Fruit fly (Drosophila melanogaster): ENCODE measurements around the gene ph-d.

The ph-d gene

DNA sequence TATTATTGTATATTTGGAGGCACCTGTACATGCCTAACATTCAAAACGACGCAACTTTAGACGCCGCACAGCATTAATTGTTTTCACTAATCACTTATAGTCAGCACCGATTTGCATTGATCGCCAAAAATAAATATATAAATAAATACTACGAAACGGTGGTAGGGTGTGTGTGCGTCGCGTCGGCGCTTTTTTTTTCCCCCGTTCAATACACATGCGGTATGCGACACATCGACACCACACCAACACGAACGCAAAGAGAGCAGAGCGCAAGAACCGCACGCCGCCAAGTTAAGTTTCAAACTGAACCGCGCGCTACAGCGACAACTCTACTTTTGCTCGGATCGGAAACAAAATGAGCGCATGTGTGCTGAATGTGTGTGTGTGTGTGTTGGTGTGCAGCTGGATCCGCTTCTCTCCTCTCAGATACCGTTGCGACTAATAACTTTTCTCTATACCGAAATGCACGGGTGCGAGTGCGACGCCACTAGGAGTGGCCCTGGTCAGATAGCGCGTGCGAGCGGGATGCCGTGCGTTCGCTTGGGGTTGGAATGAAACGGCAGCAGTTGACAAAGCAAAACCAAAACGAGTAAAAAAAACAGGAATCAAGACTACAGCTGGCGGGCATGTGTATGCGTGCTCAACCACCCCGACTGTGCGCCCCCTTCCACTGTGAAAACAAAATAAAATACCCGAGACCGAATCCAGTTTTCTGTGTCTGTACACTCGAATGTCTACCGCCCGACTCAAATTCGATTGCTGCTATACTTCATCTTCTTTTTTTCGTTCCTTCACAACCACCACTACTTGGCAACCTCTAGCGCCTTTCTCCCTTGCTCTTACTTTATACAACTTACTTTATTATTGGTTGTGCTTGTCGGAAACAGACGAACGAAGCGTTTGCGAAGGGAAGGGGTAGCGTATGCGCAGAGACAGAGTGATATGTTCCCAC, at the start of gene ph-d (continued):
- TF ChIP-seq Met (GFP tag; optimal IDR thresholded peaks at IDR 0.05) (peak; percentile 62), esn (GFP tag; optimal IDR thresholded peaks at IDR 0.05) (peak; percentile 55), Sox14 (GFP tag; optimal IDR thresholded peaks at IDR 0.05) (peak; percentile 64), CG8632 (GFP tag; optimal IDR thresholded peaks at IDR 0.05) (no peak), dsx (GFP tag; optimal IDR thresholded peaks at IDR 0.05; ENCODE audit: poor library complexity, severe bottlenecking) (peak; percentile 77), CG34406 (GFP tag; optimal IDR thresholded peaks at IDR 0.05) (peak; percentile 13), CG11294 (GFP tag; IDR thresholded peaks at IDR 0.05) (peak; percentile 36; the same call in 1 of the 2 replicates), CG8319 (GFP tag; optimal IDR thresholded peaks at IDR 0.05) (peak; percentile 9), Eip78C (GFP tag) (peak; percentile 87), achi (GFP tag; optimal IDR thresholded peaks at IDR 0.05) (no peak), svp (GFP tag) (peak; percentile 75)

DNA sequence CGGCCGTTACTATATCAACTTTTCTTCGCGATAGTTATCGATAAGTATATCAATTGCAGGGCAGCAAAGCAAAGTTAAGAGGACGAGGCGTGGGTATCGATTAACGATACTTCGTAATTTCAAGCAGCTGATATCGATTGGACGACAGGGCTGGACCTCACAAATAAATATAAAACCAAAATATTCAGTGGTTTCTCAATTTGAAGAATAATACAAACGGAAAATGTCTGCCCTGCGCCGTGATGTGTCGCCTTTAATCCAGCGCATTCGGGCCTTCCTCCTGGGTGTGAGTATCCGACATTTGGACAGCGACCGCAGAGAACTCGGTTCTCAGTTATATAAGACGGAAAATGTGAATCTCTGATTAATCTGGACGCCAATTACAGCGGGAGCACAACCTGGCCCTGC, 49.3 kb upstream of the ph-d start, which contains the start of gene ND-B14.5A:
Gene ND-B14.5A (plus strand): TSS at position 107 of the 408 bp plus-strand sequence.
- TF ChIP-seq esn (GFP tag; optimal IDR thresholded peaks at IDR 0.05) (peak; percentile 23), CG9139 (GFP tag; optimal IDR thresholded peaks at IDR 0.05) (no peak)

DNA sequence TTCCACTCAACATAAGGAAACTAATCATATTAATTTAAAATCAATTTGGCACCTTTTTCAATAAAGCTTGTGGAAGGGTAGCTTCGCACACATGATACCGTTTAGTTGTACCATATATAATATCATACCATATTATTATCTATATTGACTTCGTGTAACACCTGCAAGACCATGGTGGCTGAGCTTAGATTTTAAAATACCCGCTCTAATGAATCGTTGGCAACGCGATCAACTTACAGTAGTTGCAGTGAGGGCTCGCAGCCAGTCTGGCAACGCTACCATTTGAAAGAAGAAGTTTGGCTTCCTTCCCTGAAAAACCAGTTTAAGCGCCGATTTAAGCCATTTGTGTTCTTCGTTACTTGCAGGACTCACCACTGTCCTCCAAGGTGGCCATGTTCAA, 47.3 kb upstream of the ph-d start:
- TF ChIP-seq OdsH (GFP tag; optimal IDR thresholded peaks at IDR 0.05) (no peak), salr (GFP tag; optimal IDR thresholded peaks at IDR 0.05) (no peak)

DNA sequence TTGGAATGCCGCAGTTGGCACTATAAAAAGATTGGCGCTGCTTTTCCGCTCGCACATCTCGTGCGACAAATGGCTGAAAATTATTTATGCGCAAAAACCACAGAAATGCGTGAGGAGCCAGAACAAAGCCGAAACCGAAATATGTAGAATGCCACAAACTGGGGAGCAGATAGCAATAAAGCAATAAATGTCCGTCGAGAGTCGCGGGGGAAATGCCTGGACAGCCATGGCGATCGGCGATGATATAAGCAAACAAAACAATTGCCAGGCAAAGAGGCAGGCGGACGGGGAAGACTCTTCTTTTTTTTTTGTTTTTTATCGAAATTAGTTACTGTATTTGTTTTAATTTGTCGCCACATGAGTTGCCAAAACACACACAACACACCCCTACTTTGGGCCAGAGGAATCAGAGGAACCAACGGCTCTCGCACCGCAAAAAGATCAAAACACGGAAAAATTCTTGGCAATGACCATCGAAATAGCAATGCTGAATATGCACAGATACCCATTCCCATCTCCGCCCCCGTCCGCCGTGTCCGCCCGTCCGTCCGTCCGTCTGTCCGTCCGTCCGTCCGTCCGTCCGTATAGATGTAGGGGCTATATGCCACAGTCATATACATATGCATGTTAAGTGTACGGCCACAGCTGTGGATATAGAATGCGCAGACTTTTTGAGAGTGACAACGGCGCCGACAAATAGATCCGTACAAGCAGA, 45.6 kb upstream of the ph-d start:
- TF ChIP-seq dsx (GFP tag; optimal IDR thresholded peaks at IDR 0.05; ENCODE audit: poor library complexity, severe bottlenecking): no peak

DNA sequence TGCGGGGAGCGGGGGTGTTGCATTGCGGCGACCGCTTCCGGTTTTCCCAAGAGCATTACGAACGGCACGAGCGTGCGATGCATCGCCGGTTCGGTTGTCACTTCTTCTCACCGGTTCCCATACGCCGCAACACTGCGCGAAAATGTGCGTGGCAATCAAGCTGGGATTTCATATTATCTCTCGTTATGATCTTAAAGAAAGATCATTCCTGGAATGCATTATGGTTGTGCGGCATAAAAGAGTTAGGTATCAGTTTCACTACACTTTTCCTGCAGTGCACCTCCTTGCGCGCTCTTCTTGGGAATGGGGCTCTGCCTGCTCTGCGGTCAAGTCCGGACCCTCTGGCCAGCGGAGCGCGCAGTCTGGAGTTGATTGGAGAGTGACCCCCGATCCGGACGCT, 43.0 kb upstream of the ph-d start:
- TF ChIP-seq Sox102F (GFP tag; optimal IDR thresholded peaks at IDR 0.05) (no peak), achi (GFP tag; optimal IDR thresholded peaks at IDR 0.05) (peak; percentile 40), fd85E (GFP tag; optimal IDR thresholded peaks at IDR 0.05) (no peak), CG6808 (GFP tag; optimal IDR thresholded peaks at IDR 0.05) (no peak), ss (GFP tag; optimal IDR thresholded peaks at IDR 0.05) (no peak), OdsH (GFP tag; optimal IDR thresholded peaks at IDR 0.05) (peak; percentile 42), CG3919 (GFP tag; optimal IDR thresholded peaks at IDR 0.05) (peak; percentile 47), net (GFP tag; optimal IDR thresholded peaks at IDR 0.05) (peak; percentile 43), Hr39 (GFP tag; optimal IDR thresholded peaks at IDR 0.05) (no peak), spab (GFP tag; optimal IDR thresholded peaks at IDR 0.05) (no peak), dsx (GFP tag; optimal IDR thresholded peaks at IDR 0.05; ENCODE audit: poor library complexity, severe bottlenecking) (no peak), CG7368 (GFP tag; optimal IDR thresholded peaks at IDR 0.05) (no peak), CG4318 (GFP tag; optimal IDR thresholded peaks at IDR 0.05) (peak; percentile 58), topi (GFP tag; optimal IDR thresholded peaks at IDR 0.05) (no peak), Met (GFP tag; optimal IDR thresholded peaks at IDR 0.05) (no peak), cyc (GFP tag; optimal IDR thresholded peaks at IDR 0.05) (no peak), salr (GFP tag; optimal IDR thresholded peaks at IDR 0.05) (peak in 1 of 2 experiments; percentile 8), Sox15 (GFP tag; optimal IDR thresholded peaks at IDR 0.05) (no peak), Ets21C (GFP tag; optimal IDR thresholded peaks at IDR 0.05) (no peak), CG34406 (GFP tag; optimal IDR thresholded peaks at IDR 0.05) (no peak), CG1621 (tag; optimal IDR thresholded peaks at IDR 0.05) (no peak), Lpt (GFP tag; optimal IDR thresholded peaks at IDR 0.05) (peak; percentile 38), esn (GFP tag; optimal IDR thresholded peaks at IDR 0.05) (no peak), fd59A (GFP tag; optimal IDR thresholded peaks at IDR 0.05) (no peak), lz (GFP tag; optimal IDR thresholded peaks at IDR 0.05) (no peak), CG6792 (GFP tag; optimal IDR thresholded peaks at IDR 0.05) (no peak), Eip93F (GFP tag; optimal IDR thresholded peaks at IDR 0.05) (no peak), Smox (GFP tag; optimal IDR thresholded peaks at IDR 0.05) (no peak), CG16779 (tag; optimal IDR thresholded peaks at IDR 0.05) (no peak), svp (GFP tag) (peak; percentile 64), CG9139 (GFP tag; optimal IDR thresholded peaks at IDR 0.05) (no peak), CG6854 (GFP tag; optimal IDR thresholded peaks at IDR 0.05) (no peak), CG31627 (GFP tag; optimal IDR thresholded peaks at IDR 0.05) (no peak), Eip75B (GFP tag; optimal IDR thresholded peaks at IDR 0.05) (no peak)

Measured in whole organism, prepupa.